Worm (Caenorhabditis elegans) whole organism, L3 larva: ENCODE data around the gene srx-50.

ENCODE experiments used
- aly-2 ChIP-seq: fragments of 150-350 bp; optimal IDR thresholded peaks from 2 replicates; lab custom pipeline; 2014; ENCODE audit warnings: missing biosample characterization, missing genetic modification characterization
- ama-1 ChIP-seq: fragments of 150-350 bp; optimal IDR thresholded peaks from 2 replicates; lab custom pipeline; 2018
- ceh-16 ChIP-seq: sonication (generic microtip); optimal IDR thresholded peaks from 2 replicates; lab custom pipeline; 2017; ENCODE audit warnings: missing biosample characterization, missing genetic modification characterization
- ceh-28 ChIP-seq: fragments of 150-350 bp; optimal IDR thresholded peaks from 2 replicates; lab custom pipeline; 2014; ENCODE audit warnings: missing biosample characterization, missing genetic modification reagents, missing genetic modification characterization
- ceh-82 ChIP-seq: fragments of 150-350 bp; optimal IDR thresholded peaks from 2 replicates; lab custom pipeline; 2014; ENCODE audit warnings: missing biosample characterization, missing genetic modification characterization
- daf-12 ChIP-seq: fragments of 150-350 bp; optimal IDR thresholded peaks from 2 replicates; lab custom pipeline; 2014; ENCODE audit warnings: missing biosample characterization, missing genetic modification reagents, missing genetic modification characterization
- egl-27 ChIP-seq: sonication (generic microtip); optimal IDR thresholded peaks from 4 replicates; lab custom pipeline; 2017; ENCODE audit warnings: missing biosample characterization, missing genetic modification reagents, missing genetic modification characterization
- egl-5 ChIP-seq: fragments of 150-350 bp; optimal IDR thresholded peaks from 2 replicates; lab custom pipeline; 2017; ENCODE audit warnings: missing biosample characterization, missing genetic modification reagents, missing genetic modification characterization, inconsistent platforms
- elt-1 ChIP-seq: fragments of 150-350 bp; optimal IDR thresholded peaks from 2 replicates; lab custom pipeline; 2014; ENCODE audit warnings: missing biosample characterization, missing genetic modification characterization
- elt-2 ChIP-seq: sonication (generic microtip); optimal IDR thresholded peaks from 2 replicates; lab custom pipeline; 2016; ENCODE audit warnings: missing genetic modification reagents, mild to moderate bottlenecking, missing genetic modification characterization, missing compliant biosample characterization
- eor-1 ChIP-seq, 2 experiments: fragments of 150-350 bp; optimal IDR thresholded peaks; 2 replicates each; lab custom pipeline; 2014 to 2018; ENCODE audit warnings: missing biosample characterization in 2 of 2, missing genetic modification characterization in 2 of 2
- fkh-10 ChIP-seq: sonication (generic microtip); optimal IDR thresholded peaks from 2 replicates; lab custom pipeline; 2017; ENCODE audit warnings: missing biosample characterization, missing genetic modification reagents, missing genetic modification characterization
- hmg-11 ChIP-seq: sonication (generic microtip); optimal IDR thresholded peaks from 2 replicates; lab custom pipeline; 2016; ENCODE audit warnings: missing genetic modification characterization, missing compliant biosample characterization
- lin-15B ChIP-seq: fragments of 150-350 bp; optimal IDR thresholded peaks from 2 replicates; lab custom pipeline; 2014; ENCODE audit warnings: missing biosample characterization, missing genetic modification characterization
- lin-39 ChIP-seq: fragments of 150-350 bp; optimal IDR thresholded peaks from 2 replicates; lab custom pipeline; 2018; ENCODE audit warnings: missing biosample characterization, missing genetic modification reagents, missing genetic modification characterization
- lsy-12 ChIP-seq: sonication (generic microtip); optimal IDR thresholded peaks from 2 replicates; lab custom pipeline; 2016; ENCODE audit warnings: mild to moderate bottlenecking, missing genetic modification characterization, missing compliant biosample characterization
- nfya-1 ChIP-seq: sonication (generic microtip); optimal IDR thresholded peaks from 2 replicates; lab custom pipeline; 2017; ENCODE audit warnings: missing genetic modification characterization, mild to moderate bottlenecking, missing compliant biosample characterization, antibody characterized with exemption, moderate library complexity; ENCODE audit not compliant: insufficient read depth
- nhr-11 ChIP-seq: fragments of 150-350 bp; optimal IDR thresholded peaks from 2 replicates; lab custom pipeline; 2014; ENCODE audit warnings: missing biosample characterization, missing genetic modification characterization
- nhr-12 ChIP-seq: fragments of 150-350 bp; optimal IDR thresholded peaks from 2 replicates; lab custom pipeline; 2014; ENCODE audit warnings: missing biosample characterization, missing genetic modification characterization
- nhr-23 ChIP-seq: fragments of 150-350 bp; optimal IDR thresholded peaks from 2 replicates; lab custom pipeline; 2014; ENCODE audit warnings: missing biosample characterization, missing genetic modification reagents, missing genetic modification characterization
- nhr-237 ChIP-seq: fragments of 150-350 bp; optimal IDR thresholded peaks from 2 replicates; lab custom pipeline; 2014; ENCODE audit warnings: missing biosample characterization, missing genetic modification characterization
- nhr-28 ChIP-seq: fragments of 150-350 bp; optimal IDR thresholded peaks from 2 replicates; lab custom pipeline; 2014; ENCODE audit warnings: missing biosample characterization, missing genetic modification characterization
- nhr-76 ChIP-seq: fragments of 150-350 bp; sonication (generic microtip); optimal IDR thresholded peaks from 5 replicates; lab custom pipeline; 2014; ENCODE audit warnings: missing biosample characterization, missing genetic modification characterization
- nhr-77 ChIP-seq: fragments of 150-350 bp; optimal IDR thresholded peaks from 2 replicates; lab custom pipeline; 2014; ENCODE audit warnings: missing biosample characterization, missing genetic modification characterization
- pha-4 ChIP-seq: fragments of 150-350 bp; optimal IDR thresholded peaks from 2 replicates; lab custom pipeline; 2014; ENCODE audit warnings: missing biosample characterization, missing genetic modification reagents, missing genetic modification characterization
- pqm-1 ChIP-seq: fragments of 150-350 bp; optimal IDR thresholded peaks from 2 replicates; lab custom pipeline; 2017; ENCODE audit warnings: missing biosample characterization, missing genetic modification characterization, inconsistent platforms
- sea-2 ChIP-seq: fragments of 150-350 bp; sonication (generic microtip); optimal IDR thresholded peaks from 4 replicates; lab custom pipeline; 2014; ENCODE audit warnings: missing biosample characterization, missing genetic modification reagents, missing genetic modification characterization
- snpc-4 ChIP-seq: fragments of 150-350 bp; optimal IDR thresholded peaks from 2 replicates; lab custom pipeline; 2014; ENCODE audit warnings: missing biosample characterization, missing genetic modification characterization
- tbx-2 ChIP-seq: sonication (generic microtip); optimal IDR thresholded peaks from 2 replicates; lab custom pipeline; 2016; ENCODE audit warnings: mild to moderate bottlenecking, missing genetic modification characterization, missing compliant biosample characterization
- unc-39 ChIP-seq: sonication (generic microtip); optimal IDR thresholded peaks from 4 replicates; lab custom pipeline; 2017; ENCODE audit warnings: missing biosample characterization, missing genetic modification characterization
- unc-62 ChIP-seq: fragments of 150-350 bp; sonication (generic microtip); optimal IDR thresholded peaks from 4 replicates; lab custom pipeline; 2014; ENCODE audit warnings: missing biosample characterization, missing genetic modification reagents, missing genetic modification characterization
- zag-1 ChIP-seq: fragments of 150-350 bp; optimal IDR thresholded peaks from 2 replicates; lab custom pipeline; 2014; ENCODE audit warnings: missing biosample characterization, missing genetic modification characterization
- ztf-11 ChIP-seq: fragments of 150-350 bp; optimal IDR thresholded peaks from 2 replicates; lab custom pipeline; 2014; ENCODE audit warnings: missing biosample characterization, missing genetic modification characterization
- ztf-4 ChIP-seq: fragments of 150-350 bp; optimal IDR thresholded peaks from 2 replicates; lab custom pipeline; 2014; ENCODE audit warnings: missing biosample characterization, missing genetic modification characterization

srx-50 gene

DNA sequence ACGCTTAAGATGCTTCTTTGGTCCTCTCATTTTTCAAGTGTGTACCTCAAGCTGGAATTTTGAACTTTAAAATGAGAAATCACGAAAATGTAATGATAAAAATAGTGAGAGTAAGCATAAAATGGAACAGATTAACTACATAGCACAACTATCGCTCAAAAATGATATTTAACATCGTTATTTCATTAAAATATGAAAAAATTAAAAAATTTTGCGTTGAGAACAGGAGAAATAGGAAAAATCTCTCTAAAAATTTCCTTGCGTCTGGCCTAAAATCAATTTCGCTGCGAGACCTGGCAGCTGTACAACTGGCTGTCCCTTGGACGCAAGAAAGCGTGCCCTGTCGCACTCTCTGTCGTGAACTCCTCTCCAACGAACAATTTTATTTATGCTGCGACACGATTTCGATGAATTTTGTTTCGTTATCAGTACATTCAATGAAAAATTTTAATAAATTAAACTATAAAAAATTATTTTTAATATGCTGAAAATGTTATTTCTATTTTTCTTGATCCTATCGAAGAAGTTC is 26.9 kb downstream of the srx-50 start, which contains the start of gene rps-4 (continued):
- TF ChIP-seq nhr-12 (tag; lab: Kevin White, UChicago) (no peak), lsy-12 (tag; lab: Kevin White, UChicago) (peak; percentile 77), tbx-2 (tag; lab: Kevin White, UChicago) (peak; percentile 46)

DNA sequence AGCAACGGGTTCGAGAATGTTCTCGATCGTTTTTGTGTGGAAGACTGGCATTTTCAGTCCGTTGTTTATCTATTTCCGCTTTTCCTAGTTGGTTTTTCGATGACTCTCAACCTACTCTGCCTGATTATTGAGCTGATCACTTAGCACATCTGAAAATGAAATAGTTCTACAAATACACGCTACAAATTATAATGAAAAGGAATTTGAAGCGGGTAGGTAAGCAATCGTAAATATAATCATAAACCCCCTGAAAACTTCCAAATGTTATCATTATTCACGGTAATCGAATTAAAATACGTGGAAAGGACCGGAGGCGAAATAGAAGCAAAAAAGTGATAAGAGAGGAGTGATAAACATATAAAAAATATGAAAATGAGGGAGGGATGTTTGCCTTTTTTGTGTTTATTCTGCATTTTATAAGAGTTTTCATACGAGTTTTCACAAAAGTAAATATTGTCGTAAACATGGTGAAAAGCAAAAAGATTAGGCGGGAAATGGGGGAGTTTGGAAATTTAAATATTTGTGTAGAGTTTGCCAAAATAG is 36.5 kb downstream of the srx-50 start, which contains the start of gene deb-1:
deb-1 (minus strand) TSS at position 51 of the 543 bp plus-strand sequence.
- no peak for TF ChIP-seq nhr-237 (tag; lab: Kevin White, UChicago)
- no peak for TF ChIP-seq daf-12 (tag; lab: Kevin White, UChicago)
- TF ChIP-seq nhr-11 (tag; lab: Kevin White, UChicago), result no peak
- no peak for TF ChIP-seq egl-27 (tag; lab: Kevin White, UChicago)
- no peak for TF ChIP-seq nhr-76 (tag; lab: Kevin White, UChicago)
- no peak for TF ChIP-seq hmg-11 (tag; lab: Kevin White, UChicago)
- peak; percentile 75 for TF ChIP-seq elt-2 (tag; lab: Kevin White, UChicago)
- no peak for TF ChIP-seq egl-5 (tag; lab: Kevin White, UChicago)
- no peak for TF ChIP-seq ceh-82 (tag; lab: Kevin White, UChicago)
- TF ChIP-seq ceh-28 (tag; lab: Kevin White, UChicago), result no peak
- no peak for TF ChIP-seq sea-2
- TF ChIP-seq nhr-77, result no peak
- TF ChIP-seq nhr-28, result no peak
- TF ChIP-seq nfya-1, result no peak
- TF ChIP-seq unc-39 (tag; lab: Kevin White, UChicago), result no peak
- TF ChIP-seq ztf-4 (tag; lab: Kevin White, UChicago), result no peak
- TF ChIP-seq aly-2, result no peak
- TF ChIP-seq pqm-1 (tag; lab: Kevin White, UChicago), result peak; percentile 24
- peak; percentile 85 for TF ChIP-seq pha-4 (tag; lab: Kevin White, UChicago)
- no peak for TF ChIP-seq lin-15B (tag; lab: Kevin White, UChicago)
- no peak for TF ChIP-seq ceh-16 (tag; lab: Kevin White, UChicago)
- TF ChIP-seq eor-1 (tag; optimal IDR thresholded peaks at IDR 0.05; lab: Kevin White, UChicago), result no peak
- TF ChIP-seq nhr-23 (tag; lab: Kevin White, UChicago), result no peak
- TF ChIP-seq, all 47 proteins: peak for 3

DNA sequence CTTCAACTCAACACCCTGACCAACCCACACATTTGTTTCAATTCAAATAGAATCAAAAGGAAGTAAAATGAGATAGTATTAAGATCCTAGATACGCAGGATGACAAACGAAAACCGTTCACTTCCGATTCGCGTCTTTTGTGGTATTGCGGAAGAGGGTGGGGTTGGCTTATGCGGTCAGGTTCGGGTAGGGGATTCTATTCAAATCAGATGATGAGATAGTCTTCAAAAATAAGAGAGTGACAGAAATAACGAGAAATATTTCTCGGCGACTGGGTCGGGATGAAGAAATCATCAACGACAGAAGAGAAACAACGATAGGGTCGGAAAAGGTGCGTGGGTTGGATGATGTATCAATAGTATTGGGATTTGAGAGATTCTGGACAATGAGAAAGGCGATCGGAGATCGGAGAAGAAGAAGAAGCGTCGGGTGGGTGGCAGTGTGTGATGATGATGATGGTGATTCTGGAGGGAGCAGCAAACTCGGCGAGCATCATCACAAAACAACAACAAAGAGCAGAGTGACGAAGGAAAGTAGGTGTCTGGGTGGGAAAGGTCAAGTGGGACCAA is 37.7 kb downstream of the srx-50 start:
- TF ChIP-seq ceh-28 (tag; lab: Kevin White, UChicago), result no peak
- peak; percentile 43 for TF ChIP-seq snpc-4
- no peak for TF ChIP-seq unc-39 (tag; lab: Kevin White, UChicago)
- peak; percentile 72 for TF ChIP-seq nhr-23 (tag; lab: Kevin White, UChicago)
- TF ChIP-seq pha-4 (tag; lab: Kevin White, UChicago), result peak; percentile 24

DNA sequence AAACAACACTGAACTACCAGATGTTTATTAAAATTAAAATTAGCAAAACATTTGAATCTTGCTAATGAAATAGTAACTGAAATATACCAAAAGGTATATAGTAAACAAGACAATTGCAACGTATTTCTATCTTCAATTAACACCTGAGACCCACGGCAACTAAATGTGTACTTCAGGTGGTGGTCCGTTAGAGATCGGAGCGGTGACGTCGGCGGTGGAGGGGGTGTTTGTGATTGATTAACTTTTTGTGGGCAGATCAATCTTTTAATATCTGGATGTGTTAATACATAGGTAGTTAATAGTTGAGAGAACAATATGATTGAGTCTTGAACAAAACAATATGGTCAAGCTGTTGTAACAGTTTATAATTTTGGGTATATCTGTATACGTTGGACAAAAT is 38.3 kb downstream of the srx-50 start:
- TF ChIP-seq ceh-28 (tag; lab: Kevin White, UChicago), result no peak
- TF ChIP-seq tbx-2 (tag; lab: Kevin White, UChicago), result no peak
- peak; percentile 0 for TF ChIP-seq lin-39 (tag; lab: Kevin White, UChicago)
- TF ChIP-seq, all 47 proteins: peak for 1

DNA sequence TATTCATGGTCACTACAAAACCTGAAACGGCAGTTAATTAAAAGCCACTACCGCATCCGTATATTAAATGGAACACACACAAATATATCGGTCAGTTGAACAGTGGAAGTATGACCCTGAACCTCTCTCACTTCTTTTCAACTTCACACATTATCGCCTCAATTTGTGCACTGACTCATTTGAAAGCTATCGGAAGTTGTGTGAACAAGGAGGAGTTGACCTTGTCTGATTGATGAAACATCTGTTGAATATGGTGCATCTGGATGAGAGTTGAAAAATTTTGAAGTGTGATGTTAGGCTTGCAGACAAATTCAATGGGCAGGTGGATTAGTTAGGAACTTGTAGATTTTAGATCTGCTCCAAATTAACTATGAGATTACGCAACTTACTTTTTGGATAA is 39.7 kb downstream of the srx-50 start:
- TF ChIP-seq ztf-11 (tag; lab: Kevin White, UChicago) (no peak), elt-1 (tag; lab: Kevin White, UChicago) (no peak), egl-27 (tag; lab: Kevin White, UChicago) (no peak), zag-1 (tag; lab: Kevin White, UChicago) (no peak), snpc-4 (no peak), unc-62 (GFP tag; lab: Kevin White, UChicago) (no peak), daf-12 (tag; lab: Kevin White, UChicago) (no peak), nhr-76 (tag; lab: Kevin White, UChicago) (no peak), pha-4 (tag; lab: Kevin White, UChicago) (no peak), fkh-10 (GFP tag; lab: Kevin White, UChicago) (no peak), eor-1 (tag; optimal IDR thresholded peaks at IDR 0.05; lab: Kevin White, UChicago) (no peak), nhr-77 (no peak), nhr-11 (tag; lab: Kevin White, UChicago) (no peak), ama-1 (lab: Kevin White, UChicago) (no peak), aly-2 (no peak), lsy-12 (tag; lab: Kevin White, UChicago) (no peak)
